Fruit fly (Drosophila melanogaster) whole organism: ENCODE measurements around the gene Oatp33Ea.

ENCODE experiments used
- CG8478 ChIP-seq: fragments of >200 bp; optimal IDR thresholded peaks from 2 replicates; lab custom pipeline; 2018; ENCODE audit warnings: inconsistent platforms
- pan ChIP-seq: fragments of >200 bp; optimal IDR thresholded peaks from 2 replicates; lab custom pipeline; 2017

- no peak for TF ChIP-seq CG8478 (lab: Kevin White, UChicago)
- no peak for TF ChIP-seq pan (lab: Kevin White, UChicago)
Measured at dm6 chr2L:12469235-12469634, 23.5 kb upstream of the Oatp33Ea start.
